Worm (Caenorhabditis elegans) whole organism, L4 larva: ENCODE results near the gene srx-44.
A peak's percentile ranks its signal among the peaks of the same experiment; 100 is the strongest.

Experiments used
- D1046.2 ChIP-seq: fragments of 200-800 bp; sonication (Bioruptor generic); IDR thresholded peaks from 2 replicates; pipeline ENCODE4 v1.3.6; 2022; ENCODE audit warnings: missing genetic modification characterization, missing compliant biosample characterization
- F37D6.2 ChIP-seq: sonication (generic microtip); optimal IDR thresholded peaks from 2 replicates; lab custom pipeline; 2016; ENCODE audit warnings: mild to moderate bottlenecking, missing genetic modification characterization, missing compliant biosample characterization
- F44E2.7 ChIP-seq: fragments of 200-800 bp; sonication (Bioruptor generic); IDR thresholded peaks from 2 replicates; pipeline ENCODE4 v2.1.2; 2022; ENCODE audit warnings: missing genetic modification characterization, missing compliant biosample characterization
- F49E8.2 ChIP-seq: sonication (generic microtip); optimal IDR thresholded peaks from 2 replicates; lab custom pipeline; 2016; ENCODE audit warnings: missing compliant biosample characterization, mild to moderate bottlenecking, missing genetic modification characterization, borderline replicate concordance
- T20F7.1 ChIP-seq: fragments of 200-800 bp; sonication (Bioruptor generic); optimal IDR thresholded peaks from 2 replicates; lab custom pipeline; 2018; ENCODE audit warnings: mild to moderate bottlenecking, missing genetic modification characterization, missing compliant biosample characterization
- Y105C5A.15 ChIP-seq: fragments of 200-800 bp; sonication (Bioruptor generic); IDR thresholded peaks from 2 replicates; pipeline ENCODE4 v1.3.6; 2022; ENCODE audit warnings: missing genetic modification characterization, missing compliant biosample characterization
- Y48G9A.11 ChIP-seq: fragments of 200-800 bp; sonication (Bioruptor generic); IDR thresholded peaks from 2 replicates; pipeline ENCODE4 v1.3.6; 2022; ENCODE audit warnings: missing genetic modification reagents, missing genetic modification characterization, missing compliant biosample characterization
- Y5F2A.4 ChIP-seq: fragments of 200-800 bp; sonication (Bioruptor generic); optimal IDR thresholded peaks from 2 replicates; lab custom pipeline; 2018; ENCODE audit warnings: mild to moderate bottlenecking, missing genetic modification characterization, missing compliant biosample characterization
- Y75B8A.6 ChIP-seq: fragments of 200-800 bp; sonication (Bioruptor generic); IDR thresholded peaks from 2 replicates; pipeline ENCODE4 v1.3.6; 2022; ENCODE audit warnings: missing genetic modification reagents, missing genetic modification characterization, missing compliant biosample characterization
- aha-1 ChIP-seq: fragments of 150-350 bp; peaks from one replicate; lab custom pipeline; 2014; ENCODE audit warnings: missing biosample characterization, missing genetic modification characterization
- aly-2 ChIP-seq: sonication (generic microtip); optimal IDR thresholded peaks from 2 replicates; lab custom pipeline; 2018; ENCODE audit warnings: missing biosample characterization, missing genetic modification characterization
- ama-1 ChIP-seq: fragments of 150-350 bp; optimal IDR thresholded peaks from 2 replicates; lab custom pipeline; 2014; ENCODE audit warnings: inconsistent platforms, mixed read lengths
- arid-1 ChIP-seq: fragments of 200-800 bp; sonication (Bioruptor generic); conservative IDR thresholded peaks from 2 replicates; pipeline ENCODE4 v1.3.6; 2022; ENCODE audit warnings: missing genetic modification reagents, missing genetic modification characterization, missing compliant biosample characterization
- attf-4 ChIP-seq: sonication (generic microtip); optimal IDR thresholded peaks from 3 replicates; lab custom pipeline; 2017; ENCODE audit warnings: missing biosample characterization, missing genetic modification characterization
- ceh-32 ChIP-seq: sonication (generic microtip); optimal IDR thresholded peaks from 2 replicates; lab custom pipeline; 2016; ENCODE audit warnings: mild to moderate bottlenecking, missing genetic modification characterization, missing compliant biosample characterization; ENCODE audit not compliant: poor library complexity
- cey-2 ChIP-seq: sonication (generic microtip); optimal IDR thresholded peaks from 3 replicates; lab custom pipeline; 2017; ENCODE audit warnings: missing genetic modification characterization, mild to moderate bottlenecking, missing compliant biosample characterization, antibody characterized with exemption, borderline replicate concordance; ENCODE audit not compliant: insufficient read depth
- daf-19 ChIP-seq: fragments of 200-800 bp; sonication (Bioruptor generic); conservative IDR thresholded peaks from 2 replicates; pipeline ENCODE4 v1.3.6; 2022; ENCODE audit warnings: missing genetic modification characterization, missing compliant biosample characterization
- daf-8 ChIP-seq: fragments of 200-800 bp; sonication (Bioruptor generic); IDR thresholded peaks from 2 replicates; pipeline ENCODE4 v1.3.6; 2022; ENCODE audit warnings: missing genetic modification characterization, missing compliant biosample characterization
- dve-1 ChIP-seq: sonication (generic microtip); optimal IDR thresholded peaks from 2 replicates; lab custom pipeline; 2017; ENCODE audit warnings: antibody characterized with exemption, mild to moderate bottlenecking, missing genetic modification characterization, missing compliant biosample characterization; ENCODE audit not compliant: insufficient read depth
- egl-43 ChIP-seq: fragments of 200-800 bp; sonication (Bioruptor generic); IDR thresholded peaks from 2 replicates; pipeline ENCODE4 v1.3.6; 2022; ENCODE audit warnings: missing genetic modification reagents, missing genetic modification characterization, missing compliant biosample characterization
- hif-1 ChIP-seq, 2 experiments: sonication (generic microtip); optimal IDR thresholded peaks; 2 replicates each; lab custom pipeline; 2016 to 2017; ENCODE audit warnings: missing compliant biosample characterization in 2 of 2, missing genetic modification characterization in 2 of 2, missing genetic modification reagents in 2 of 2, missing genotype in 2 of 2, mild to moderate bottlenecking in 1 of 2
- hlh-30 ChIP-seq: sonication (generic microtip); optimal IDR thresholded peaks from 2 replicates; lab custom pipeline; 2017; ENCODE audit warnings: antibody characterized with exemption, mild to moderate bottlenecking, missing genetic modification characterization, missing compliant biosample characterization; ENCODE audit not compliant: insufficient read depth
- lim-7 ChIP-seq: fragments of 200-800 bp; sonication (Bioruptor generic); IDR thresholded peaks from 2 replicates; pipeline ENCODE4 v1.3.6; 2022; ENCODE audit warnings: missing genetic modification characterization, missing compliant biosample characterization
- lin-1 ChIP-seq: fragments of 200-800 bp; sonication (Bioruptor generic); IDR thresholded peaks from 2 replicates; pipeline ENCODE4 v1.3.6; 2022; ENCODE audit warnings: missing genetic modification reagents, missing genetic modification characterization, missing compliant biosample characterization
- lin-13 ChIP-seq: fragments of 150-350 bp; optimal IDR thresholded peaks from 2 replicates; lab custom pipeline; 2014; ENCODE audit warnings: missing biosample characterization, missing genetic modification reagents, missing genetic modification characterization
- lin-15B ChIP-seq: fragments of 150-350 bp; sonication (generic microtip); optimal IDR thresholded peaks from 3 replicates; lab custom pipeline; 2014; ENCODE audit warnings: missing biosample characterization, missing genetic modification characterization
- lir-3 ChIP-seq: sonication (generic microtip); optimal IDR thresholded peaks from 2 replicates; lab custom pipeline; 2016; ENCODE audit warnings: mild to moderate bottlenecking, missing genetic modification characterization, missing compliant biosample characterization
- lsy-2 ChIP-seq, 2 experiments: fragments of 150-350 bp in 1 of 2; sonication (generic microtip) in 1 of 2; optimal IDR thresholded peaks; 2 replicates each; lab custom pipeline; 2014 to 2017; ENCODE audit warnings: missing biosample characterization in 2 of 2, missing genetic modification characterization in 2 of 2
- mdt-29 ChIP-seq: fragments of 200-800 bp; sonication (Bioruptor generic); IDR thresholded peaks from 2 replicates; pipeline ENCODE4 v1.3.6; 2022; ENCODE audit warnings: missing genetic modification reagents, missing genetic modification characterization, missing compliant biosample characterization
- nhr-10 ChIP-seq: fragments of 150-350 bp; optimal IDR thresholded peaks from 2 replicates; lab custom pipeline; 2014; ENCODE audit warnings: missing biosample characterization, missing genetic modification characterization
- nhr-11 ChIP-seq: fragments of 150-350 bp; optimal IDR thresholded peaks from 2 replicates; lab custom pipeline; 2014; ENCODE audit warnings: missing biosample characterization, missing genetic modification characterization
- nhr-237 ChIP-seq: sonication (generic microtip); optimal IDR thresholded peaks from 2 replicates; lab custom pipeline; 2017; ENCODE audit warnings: missing biosample characterization, missing genetic modification characterization
- nhr-28 ChIP-seq: fragments of 150-350 bp; optimal IDR thresholded peaks from 2 replicates; lab custom pipeline; 2014; ENCODE audit warnings: missing biosample characterization, missing genetic modification characterization
- nhr-41 ChIP-seq: fragments of 200-800 bp; sonication (Bioruptor generic); IDR thresholded peaks from 2 replicates; pipeline ENCODE4 v1.3.6; 2022; ENCODE audit warnings: missing genetic modification reagents, missing genetic modification characterization, missing compliant biosample characterization
- nhr-6 ChIP-seq: fragments of 150-350 bp; optimal IDR thresholded peaks from 2 replicates; lab custom pipeline; 2014; ENCODE audit warnings: missing biosample characterization, missing genetic modification characterization
- nhr-76 ChIP-seq: fragments of 150-350 bp; optimal IDR thresholded peaks from 2 replicates; lab custom pipeline; 2014; ENCODE audit warnings: missing biosample characterization, missing genetic modification characterization
- nhr-77 ChIP-seq: fragments of 150-350 bp; optimal IDR thresholded peaks from 2 replicates; lab custom pipeline; 2014; ENCODE audit warnings: missing biosample characterization, missing genetic modification characterization
- pha-4 ChIP-seq, 2 experiments: fragments of 150-350 bp in 1 of 2; fragments of 200-800 bp in 1 of 2; sonication (Bioruptor generic) in 1 of 2; IDR thresholded peaks in 1 of 2; optimal IDR thresholded peaks in 1 of 2; 2 replicates each; pipeline versions ENCODE4 v1.3.6 to Lab custom; 2014 to 2022; ENCODE audit warnings: missing genetic modification characterization in 2 of 2, missing genetic modification reagents in 2 of 2, missing biosample characterization in 1 of 2, missing compliant biosample characterization in 1 of 2
- php-3 ChIP-seq: fragments of 200-800 bp; sonication (Bioruptor generic); IDR thresholded peaks from 2 replicates; pipeline ENCODE4 v1.3.6; 2022; ENCODE audit warnings: missing genetic modification reagents, missing genetic modification characterization, missing compliant biosample characterization
- rbr-2 ChIP-seq: sonication (generic microtip); optimal IDR thresholded peaks from 2 replicates; lab custom pipeline; 2016; ENCODE audit warnings: missing genotype, missing genetic modification characterization, missing compliant biosample characterization
- saeg-2 ChIP-seq: fragments of 200-800 bp; sonication (Bioruptor generic); IDR thresholded peaks from 2 replicates; pipeline ENCODE4 v1.3.6; 2022; ENCODE audit warnings: missing genetic modification reagents, missing genetic modification characterization, missing compliant biosample characterization
- snpc-1.2 ChIP-seq: fragments of 200-800 bp; sonication (Bioruptor generic); IDR thresholded peaks from 2 replicates; pipeline ENCODE4 v1.3.6; 2022; ENCODE audit warnings: missing genetic modification reagents, missing genetic modification characterization, missing compliant biosample characterization
- tag-97 ChIP-seq: fragments of 200-800 bp; sonication (Bioruptor generic); IDR thresholded peaks from 2 replicates; pipeline ENCODE4 v1.3.6; 2022; ENCODE audit warnings: missing genetic modification characterization, missing compliant biosample characterization
- tra-1 ChIP-seq: fragments of 200-800 bp; sonication (Bioruptor generic); IDR thresholded peaks from 2 replicates; pipeline ENCODE4 v1.3.6; 2022; ENCODE audit warnings: missing genetic modification reagents, missing genetic modification characterization, missing compliant biosample characterization
- unc-39 ChIP-seq: sonication (generic microtip); optimal IDR thresholded peaks from 2 replicates; lab custom pipeline; 2017; ENCODE audit warnings: missing biosample characterization, missing genetic modification characterization
- unc-62 ChIP-seq, 3 experiments: fragments of 150-350 bp in 1 of 3; sonication (generic microtip); optimal IDR thresholded peaks in 2 of 3; peaks in 1 of 3; 1 replicate in 1 of 3; 2 replicates in 2 of 3; lab custom pipeline; 2014 to 2017; ENCODE audit warnings: missing biosample characterization in 3 of 3, missing genetic modification characterization in 3 of 3, missing genetic modification reagents in 3 of 3, missing genotype in 1 of 3
- zag-1 ChIP-seq: fragments of 150-350 bp; optimal IDR thresholded peaks from 2 replicates; lab custom pipeline; 2014; ENCODE audit warnings: missing biosample characterization, missing genetic modification characterization
- zfp-3 ChIP-seq: fragments of 200-800 bp; sonication (Bioruptor generic); conservative IDR thresholded peaks from 2 replicates; pipeline ENCODE4 v1.3.6; 2022; ENCODE audit warnings: missing genetic modification reagents, missing genetic modification characterization, missing compliant biosample characterization
- zip-11 ChIP-seq: fragments of 200-800 bp; sonication (Bioruptor generic); IDR thresholded peaks from 2 replicates; pipeline ENCODE4 v1.3.6; 2022; ENCODE audit warnings: missing genetic modification characterization, missing compliant biosample characterization
- zip-2 ChIP-seq: fragments of 150-350 bp; optimal IDR thresholded peaks from 2 replicates; lab custom pipeline; 2014; ENCODE audit warnings: missing biosample characterization, missing genetic modification characterization
- ztf-7 ChIP-seq: fragments of 150-350 bp; optimal IDR thresholded peaks from 2 replicates; lab custom pipeline; 2014; ENCODE audit warnings: missing biosample characterization, missing genetic modification characterization

The srx-44 gene

ce11 chrV:16045837-16046236 lies 25.7 kb downstream of the srx-44 start, which contains the start of gene T10C6.15:
TSS of gene T10C6.15 (minus strand) at chrV:16045940.
- TF ChIP-seq F44E2.7: no peak
- TF ChIP-seq ceh-32 (tag; lab: Kevin White, UChicago): no peak
- no peak for TF ChIP-seq Y48G9A.11 (GFP tag; lab: Robert Waterston, UW)
- peak; percentile 77 for TF ChIP-seq hlh-30
- TF ChIP-seq attf-4: no peak
- TF ChIP-seq Y5F2A.4 (GFP tag; lab: Kevin White, UChicago): no peak
- peak in 1 of 2 experiments; percentile 4 for TF ChIP-seq hif-1 (tag; optimal IDR thresholded peaks at IDR 0.05; lab: Kevin White, UChicago)
- no peak for TF ChIP-seq lir-3 (tag; lab: Kevin White, UChicago)
- TF ChIP-seq lsy-2 (tag; optimal IDR thresholded peaks at IDR 0.05; lab: Kevin White, UChicago): no peak
- no peak for TF ChIP-seq zip-11
- peak; percentile 97 for TF ChIP-seq dve-1 (tag; lab: Kevin White, UChicago)
- TF ChIP-seq tra-1 (GFP tag; lab: Robert Waterston, UW): peak; percentile 69
- no peak for TF ChIP-seq ztf-7 (tag; lab: Kevin White, UChicago)
- no peak for TF ChIP-seq zip-2
- no peak for TF ChIP-seq arid-1 (GFP tag; lab: Robert Waterston, UW)
- TF ChIP-seq nhr-41 (GFP tag; lab: Robert Waterston, UW): no peak
- TF ChIP-seq unc-62 (GFP tag; optimal IDR thresholded peaks at IDR 0.05 in 1 of 2; lab: Kevin White, UChicago): no peak
- TF ChIP-seq unc-62 (tag; optimal IDR thresholded peaks at IDR 0.05; lab: Kevin White, UChicago): no peak
- no peak for TF ChIP-seq aha-1 (tag; lab: Kevin White, UChicago)
- TF ChIP-seq F37D6.2 (tag; lab: Kevin White, UChicago): no peak
- no peak for TF ChIP-seq lin-13 (GFP tag; lab: Kevin White, UChicago)
- no peak for TF ChIP-seq daf-19 (GFP tag; lab: Robert Waterston, UW)
- TF ChIP-seq pha-4 (GFP tag; IDR thresholded peaks at IDR 0.05; lab: Robert Waterston, UW): no peak
- TF ChIP-seq pha-4 (tag; optimal IDR thresholded peaks at IDR 0.05; lab: Kevin White, UChicago): no peak
- TF ChIP-seq egl-43: no peak
- peak; percentile 38 for TF ChIP-seq T20F7.1 (GFP tag; lab: Kevin White, UChicago)
- no peak for TF ChIP-seq lin-15B (tag; lab: Kevin White, UChicago)
- peak; percentile 83 for TF ChIP-seq lin-1
- peak; percentile 74 for TF ChIP-seq php-3
- no peak for TF ChIP-seq rbr-2
- no peak for TF ChIP-seq nhr-11 (tag; lab: Kevin White, UChicago)
- TF ChIP-seq nhr-76 (tag; lab: Kevin White, UChicago): no peak
- no peak for TF ChIP-seq lim-7 (GFP tag; lab: Robert Waterston, UW)
- no peak for TF ChIP-seq snpc-1.2
- TF ChIP-seq Y105C5A.15 (GFP tag; lab: Robert Waterston, UW): no peak
- TF ChIP-seq unc-39 (tag; lab: Kevin White, UChicago): no peak
- peak; percentile 58 for TF ChIP-seq nhr-77 (tag; lab: Kevin White, UChicago)
- TF ChIP-seq zfp-3 (GFP tag; lab: Robert Waterston, UW): no peak
- no peak for TF ChIP-seq Y75B8A.6 (GFP tag; lab: Robert Waterston, UW)
- no peak for TF ChIP-seq ama-1
- peak; percentile 80 for TF ChIP-seq nhr-28
- TF ChIP-seq tag-97 (GFP tag; lab: Robert Waterston, UW): no peak
- peak; percentile 20 for TF ChIP-seq nhr-6 (tag; lab: Kevin White, UChicago)
- no peak for TF ChIP-seq nhr-237 (tag; lab: Kevin White, UChicago)
- no peak for TF ChIP-seq saeg-2
- no peak for TF ChIP-seq zag-1 (tag; lab: Kevin White, UChicago)
- no peak for TF ChIP-seq F49E8.2 (tag; lab: Kevin White, UChicago)
- TF ChIP-seq D1046.2 (GFP tag; lab: Robert Waterston, UW): no peak
- TF ChIP-seq mdt-29 (GFP tag; lab: Robert Waterston, UW): no peak
- peak; percentile 46 for TF ChIP-seq nhr-10 (tag; lab: Kevin White, UChicago)
- no peak for TF ChIP-seq cey-2 (tag; lab: Kevin White, UChicago)
- TF ChIP-seq aly-2 (tag; lab: Kevin White, UChicago): no peak
- no peak for TF ChIP-seq daf-8 (GFP tag; lab: Robert Waterston, UW)
